Fruit fly (Drosophila melanogaster): ENCODE results near the gene Eig71Eh.

Eig71Eh gene

DNA sequence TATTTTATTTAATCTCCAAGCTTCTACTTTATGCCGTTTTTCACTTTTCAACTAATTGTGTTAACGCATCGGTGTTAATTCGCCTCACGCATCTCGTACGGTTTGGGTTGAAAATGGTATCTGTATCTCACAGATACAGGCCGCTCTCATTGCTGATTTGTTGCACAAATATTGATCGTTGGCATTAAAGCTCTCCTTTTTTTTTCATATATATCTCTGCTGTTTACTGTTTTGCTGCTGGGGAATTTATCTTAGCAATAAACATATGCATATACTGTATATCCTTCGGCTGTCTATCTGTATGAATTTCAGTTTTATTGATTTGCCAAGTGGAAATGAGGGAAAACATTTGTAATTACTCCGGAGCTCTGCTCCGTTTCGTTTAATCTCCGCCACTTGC lies 26.6 kb downstream of the Eig71Eh start:
- peak; percentile 5 for TF ChIP-seq CG7101 (tag; optimal IDR thresholded peaks at IDR 0.05)
- TF ChIP-seq kay (GFP tag; ENCODE audit: borderline replicate concordance): peak; percentile 23
- TF ChIP-seq Hr96 (GFP tag; optimal IDR thresholded peaks at IDR 0.05): no peak

DNA sequence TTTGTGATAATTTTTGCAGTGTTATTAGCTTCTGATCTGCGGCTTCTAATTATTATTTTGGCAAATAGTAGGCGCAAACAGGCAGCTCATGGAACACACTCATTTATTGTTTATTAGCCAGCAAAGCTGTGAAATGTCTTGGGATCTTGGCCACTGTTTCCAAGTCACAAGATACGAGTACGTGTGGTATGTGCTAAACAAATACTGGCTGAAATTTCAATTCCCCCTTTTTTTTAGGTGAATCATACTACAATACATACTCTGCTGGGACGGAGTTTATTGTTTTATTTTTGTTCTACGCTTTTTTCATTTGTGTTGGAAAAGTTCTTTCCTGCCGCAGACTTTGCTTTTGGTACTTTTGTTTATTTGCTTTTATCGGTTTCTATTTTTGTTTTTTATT lies 28.2 kb downstream of the Eig71Eh start:
- TF ChIP-seq ovo (GFP tag; optimal IDR thresholded peaks at IDR 0.05): no peak
- no peak for TF ChIP-seq CG7101 (tag; optimal IDR thresholded peaks at IDR 0.05)
- TF ChIP-seq CG1620 (GFP tag; optimal IDR thresholded peaks at IDR 0.05): no peak
- no peak for TF ChIP-seq Clk (GFP tag; optimal IDR thresholded peaks at IDR 0.05)
- no peak for TF ChIP-seq toe (GFP tag; optimal IDR thresholded peaks at IDR 0.05)
- TF ChIP-seq CG14711 (tag; optimal IDR thresholded peaks at IDR 0.05): no peak
- no peak for TF ChIP-seq Hr96 (GFP tag; optimal IDR thresholded peaks at IDR 0.05)
- no peak for TF ChIP-seq tj (GFP tag; optimal IDR thresholded peaks at IDR 0.05)
- no peak for TF ChIP-seq CG7045 (GFP tag; optimal IDR thresholded peaks at IDR 0.05)
- no peak for TF ChIP-seq Mnt (GFP tag; optimal IDR thresholded peaks at IDR 0.05)
- TF ChIP-seq CG11617 (GFP tag; optimal IDR thresholded peaks at IDR 0.05): no peak
- no peak for TF ChIP-seq CG5204 (GFP tag; optimal IDR thresholded peaks at IDR 0.05)
- no peak for TF ChIP-seq Crg-1 (GFP tag; optimal IDR thresholded peaks at IDR 0.05)
- TF ChIP-seq kay (GFP tag; ENCODE audit: borderline replicate concordance): no peak
- no peak for TF ChIP-seq cic (GFP tag; optimal IDR thresholded peaks at IDR 0.05)
- TF ChIP-seq CG12768 (GFP tag; optimal IDR thresholded peaks at IDR 0.05): no peak
- TF ChIP-seq bab1 (GFP tag; optimal IDR thresholded peaks at IDR 0.05): no peak
- TF ChIP-seq CG33017 (tag; optimal IDR thresholded peaks at IDR 0.05): no peak

DNA sequence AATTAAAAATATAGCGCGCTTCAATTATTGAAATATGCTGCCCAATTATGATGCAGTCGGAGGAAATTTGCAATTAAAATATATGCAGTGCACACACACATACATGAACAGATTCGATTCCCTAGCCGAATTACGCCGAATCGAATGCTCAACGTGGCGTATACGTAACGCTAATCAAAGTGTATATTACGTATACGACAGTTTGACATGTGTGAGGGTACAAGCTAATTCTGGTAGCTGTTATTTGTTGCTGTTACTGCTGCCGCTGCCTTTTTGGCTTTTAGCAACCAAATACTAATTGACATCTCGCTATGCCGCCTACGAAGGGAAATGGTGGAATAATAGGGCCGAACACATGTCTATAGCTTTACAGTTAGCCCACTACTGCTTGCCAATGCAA lies 31.9 kb downstream of the Eig71Eh start:
- TF ChIP-seq ovo (GFP tag; optimal IDR thresholded peaks at IDR 0.05) (no peak), kay (GFP tag; ENCODE audit: borderline replicate concordance) (peak; percentile 61), CG7101 (tag; optimal IDR thresholded peaks at IDR 0.05) (no peak)

DNA sequence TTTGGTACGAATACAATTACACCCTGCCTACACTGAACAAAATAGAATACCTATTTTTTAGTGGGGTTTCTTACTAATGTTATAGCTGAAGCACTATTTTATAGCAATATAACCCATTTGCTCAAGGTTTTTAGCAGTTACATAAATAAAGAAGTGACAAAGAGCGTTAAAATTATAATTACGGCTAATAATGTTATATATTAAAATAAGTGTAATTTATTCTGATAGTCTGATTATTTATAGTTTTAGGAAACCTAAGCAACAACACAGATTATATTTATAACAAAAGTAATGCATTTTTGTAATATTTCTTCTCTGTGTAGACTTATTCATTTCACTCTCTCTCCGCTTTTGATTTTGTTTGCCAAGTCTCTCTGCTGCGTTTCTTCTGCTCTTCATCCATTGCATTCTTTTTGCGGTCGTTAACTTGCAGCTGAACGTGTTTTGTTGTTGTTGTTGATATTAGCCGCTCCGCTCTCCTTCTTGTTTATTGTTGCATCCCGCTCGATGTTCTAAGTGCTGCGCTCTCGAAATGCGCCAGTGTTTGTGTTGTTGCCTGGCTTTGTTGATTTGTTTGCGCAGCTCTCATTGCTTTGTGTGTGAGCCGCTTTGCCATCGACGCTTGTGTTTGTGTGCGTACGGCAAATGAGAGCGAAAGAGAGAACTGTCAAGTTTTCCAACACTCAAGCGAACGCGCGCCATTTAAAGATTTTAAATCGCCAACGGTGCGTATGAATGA lies 33.4 kb downstream of the Eig71Eh start:
- TF ChIP-seq kay (GFP tag; ENCODE audit: borderline replicate concordance) (peak; percentile 75), pad (GFP tag; optimal IDR thresholded peaks at IDR 0.05) (peak; percentile 77), Clk (GFP tag; optimal IDR thresholded peaks at IDR 0.05) (peak; percentile 52), CG5204 (GFP tag; optimal IDR thresholded peaks at IDR 0.05) (peak; percentile 82), toe (GFP tag; optimal IDR thresholded peaks at IDR 0.05) (peak; percentile 47), Hr96 (GFP tag; optimal IDR thresholded peaks at IDR 0.05) (peak; percentile 22), Crg-1 (GFP tag; optimal IDR thresholded peaks at IDR 0.05) (no peak), CG7101 (tag; optimal IDR thresholded peaks at IDR 0.05) (peak; percentile 92), bab1 (GFP tag; optimal IDR thresholded peaks at IDR 0.05) (peak; percentile 95), CG1620 (GFP tag; optimal IDR thresholded peaks at IDR 0.05) (peak; percentile 52), cic (GFP tag; optimal IDR thresholded peaks at IDR 0.05) (no peak), Mnt (GFP tag; optimal IDR thresholded peaks at IDR 0.05) (peak; percentile 51), CG14711 (tag; optimal IDR thresholded peaks at IDR 0.05) (peak; percentile 88), CG11617 (GFP tag; optimal IDR thresholded peaks at IDR 0.05) (peak; percentile 93), CG7045 (GFP tag; optimal IDR thresholded peaks at IDR 0.05) (peak; percentile 86), CG12768 (GFP tag; optimal IDR thresholded peaks at IDR 0.05) (peak; percentile 75), tj (GFP tag; optimal IDR thresholded peaks at IDR 0.05) (peak; percentile 65), CG33017 (tag; optimal IDR thresholded peaks at IDR 0.05) (peak; percentile 93), cnc (optimal IDR thresholded peaks at IDR 0.05) (no peak), ovo (GFP tag; optimal IDR thresholded peaks at IDR 0.05) (peak; percentile 57)

DNA sequence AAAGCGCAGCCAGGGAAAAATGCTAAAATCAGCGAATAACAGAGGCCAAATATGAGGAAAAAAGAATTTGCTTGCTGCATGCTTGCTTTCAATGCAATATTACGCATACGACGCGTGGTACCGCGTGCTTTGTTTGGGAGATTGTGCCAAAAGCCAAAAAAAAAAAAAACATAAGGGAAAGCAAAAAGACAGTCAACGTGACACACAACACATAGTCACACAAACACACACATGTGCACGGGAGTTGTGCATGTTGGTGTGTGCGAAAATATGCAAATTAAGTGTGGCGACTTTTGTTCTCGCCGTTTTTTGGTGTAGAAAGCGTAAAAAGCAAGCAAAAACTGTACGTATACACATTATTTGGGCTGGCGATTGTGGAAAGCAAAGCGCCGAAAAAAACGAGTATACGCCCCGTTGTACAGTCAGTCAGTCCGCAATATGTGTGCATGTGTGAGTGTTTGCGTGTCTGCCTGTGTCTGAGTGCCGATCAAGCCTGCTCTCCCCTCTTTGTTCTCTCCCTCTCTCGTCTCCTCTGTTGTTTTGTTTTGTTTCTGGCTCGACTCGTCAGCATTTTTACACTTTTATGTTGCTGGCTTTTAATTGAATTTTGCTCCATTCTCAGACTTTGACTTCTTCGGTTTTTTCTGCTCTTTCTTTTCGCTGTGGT lies 34.2 kb downstream of the Eig71Eh start:
- TF ChIP-seq tj (GFP tag; optimal IDR thresholded peaks at IDR 0.05) (peak; percentile 68), Clk (GFP tag; optimal IDR thresholded peaks at IDR 0.05) (no peak)

DNA sequence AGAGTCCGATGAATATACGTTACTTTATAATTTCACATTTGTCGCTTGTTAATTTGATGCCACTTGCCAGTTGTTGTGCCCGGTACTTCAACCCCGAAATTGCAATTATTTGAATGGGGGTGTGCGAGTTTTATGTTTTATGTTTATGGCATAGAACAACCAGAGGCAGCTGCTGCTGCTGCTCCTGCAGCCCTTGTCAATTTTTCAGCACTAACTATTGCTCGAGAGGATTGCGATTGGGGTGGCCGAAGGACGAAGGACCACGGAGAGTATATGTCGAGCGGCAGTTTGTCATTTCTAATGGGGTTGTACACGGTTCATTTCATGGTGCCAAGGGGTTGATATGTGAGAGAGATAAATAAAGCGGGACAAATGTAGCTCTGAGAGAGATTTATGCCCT lies 35.1 kb downstream of the Eig71Eh start:
- no peak for TF ChIP-seq bab1 (GFP tag; optimal IDR thresholded peaks at IDR 0.05)
- TF ChIP-seq CG1620 (GFP tag; optimal IDR thresholded peaks at IDR 0.05): no peak
- TF ChIP-seq CG33017 (tag; optimal IDR thresholded peaks at IDR 0.05): no peak
- TF ChIP-seq tj (GFP tag; optimal IDR thresholded peaks at IDR 0.05): no peak
- TF ChIP-seq Crg-1 (GFP tag; optimal IDR thresholded peaks at IDR 0.05): no peak
- no peak for TF ChIP-seq Mnt (GFP tag; optimal IDR thresholded peaks at IDR 0.05)
- no peak for TF ChIP-seq pad (GFP tag; optimal IDR thresholded peaks at IDR 0.05)
- no peak for TF ChIP-seq Hr96 (GFP tag; optimal IDR thresholded peaks at IDR 0.05)
- no peak for TF ChIP-seq cic (GFP tag; optimal IDR thresholded peaks at IDR 0.05)
- TF ChIP-seq CG7045 (GFP tag; optimal IDR thresholded peaks at IDR 0.05): no peak
